Worm (Caenorhabditis elegans) whole organism, young adult: ENCODE results near the gene sra-33.

ENCODE experiments used
- attf-3 ChIP-seq: fragments of 200-800 bp; sonication (Bioruptor generic); conservative IDR thresholded peaks from 2 replicates; pipeline ENCODE4 v1.3.6; 2022; ENCODE audit warnings: missing genetic modification reagents, missing genetic modification characterization, missing compliant biosample characterization
- ceh-100 ChIP-seq: fragments of 200-800 bp; sonication (Bioruptor generic); IDR thresholded peaks from 2 replicates; pipeline ENCODE4 v1.3.6; 2022; ENCODE audit warnings: missing genetic modification reagents, missing genetic modification characterization, missing compliant biosample characterization
- ets-4 ChIP-seq: fragments of 200-800 bp; sonication (Bioruptor generic); optimal IDR thresholded peaks from 2 replicates; lab custom pipeline; 2018; ENCODE audit warnings: mild to moderate bottlenecking, missing genetic modification characterization, missing compliant biosample characterization
- lin-35 ChIP-seq, 3 experiments: fragments of 150-350 bp in 2 of 3; sonication (generic microtip) in 1 of 3; optimal IDR thresholded peaks; 2 replicates each; lab custom pipeline; 2014 to 2018; ENCODE audit warnings: missing biosample characterization in 3 of 3, missing genetic modification characterization in 3 of 3, missing genetic modification reagents in 3 of 3
- lir-1 ChIP-seq: fragments of 200-800 bp; sonication (Bioruptor generic); conservative IDR thresholded peaks from 2 replicates; pipeline ENCODE4 v1.3.6; 2022; ENCODE audit warnings: missing genetic modification reagents, missing genetic modification characterization, missing compliant biosample characterization
- nfyb-1 ChIP-seq: fragments of 200-800 bp; sonication (Bioruptor generic); IDR thresholded peaks from 2 replicates; pipeline ENCODE4 v1.3.6; 2022; ENCODE audit warnings: missing genetic modification reagents, missing genetic modification characterization, missing compliant biosample characterization
- tbp1 ChIP-seq: fragments of 200-800 bp; sonication (Bioruptor generic); optimal IDR thresholded peaks from 2 replicates; lab custom pipeline; 2018; ENCODE audit warnings: mild to moderate bottlenecking, missing genetic modification characterization, missing compliant biosample characterization

ce11 chrII:4495844-4496243, 41.2 kb downstream of the sra-33 start:
- no peak for TF ChIP-seq ets-4 (GFP tag; lab: Kevin White, UChicago)
- TF ChIP-seq attf-3 (GFP tag; lab: Robert Waterston, UW): no peak
- no peak for TF ChIP-seq lir-1 (GFP tag; lab: Robert Waterston, UW)
- no peak for TF ChIP-seq lin-35 (GFP tag; optimal IDR thresholded peaks at IDR 0.05; lab: Kevin White, UChicago)
- TF ChIP-seq tbp1 (GFP tag; lab: Kevin White, UChicago): no peak
- no peak for TF ChIP-seq nfyb-1 (GFP tag; lab: Robert Waterston, UW)
- TF ChIP-seq ceh-100 (GFP tag; lab: Robert Waterston, UW): no peak
